Fruit fly (Drosophila melanogaster) whole organism, embryonic: ENCODE results near the gene Dph3.

ENCODE experiments used
- Adf1 ChIP-seq: fragments of 200-800 bp; sonication (Bioruptor generic); IDR thresholded peaks from 2 replicates; pipeline ENCODE4 v1.3.6; 2022; ENCODE audit warnings: missing biosample characterization, missing genetic modification characterization
- Antp ChIP-seq: fragments of 200-800 bp; sonication (Bioruptor generic); optimal IDR thresholded peaks from 3 replicates; lab custom pipeline; 2016; ENCODE audit warnings: missing biosample characterization, missing genetic modification characterization
- CG10274 ChIP-seq: fragments of 200-800 bp; sonication (Bioruptor generic); optimal IDR thresholded peaks from 3 replicates; lab custom pipeline; 2017; ENCODE audit warnings: missing biosample characterization, mild to moderate bottlenecking, missing genetic modification characterization
- CG12659 ChIP-seq: fragments of 200-800 bp; sonication (Bioruptor generic); optimal IDR thresholded peaks from 3 replicates; lab custom pipeline; 2017; ENCODE audit warnings: mild to moderate bottlenecking, missing biosample characterization, missing genetic modification reagents, missing genetic modification characterization
- CG13775 ChIP-seq: fragments of 200-800 bp; sonication (Bioruptor generic); optimal IDR thresholded peaks from 3 replicates; lab custom pipeline; 2017; ENCODE audit warnings: missing biosample characterization, mild to moderate bottlenecking, missing genetic modification characterization
- CG15514 ChIP-seq: fragments of 200-800 bp; sonication (Bioruptor generic); optimal IDR thresholded peaks from 3 replicates; lab custom pipeline; 2017; ENCODE audit warnings: missing biosample characterization, missing genetic modification characterization, mild to moderate bottlenecking, moderate library complexity, missing genetic modification reagents
- CG17328 ChIP-seq: fragments of 200-800 bp; sonication (Bioruptor generic); IDR thresholded peaks from 2 replicates; pipeline ENCODE4 v1.3.6; 2022; ENCODE audit warnings: missing biosample characterization, missing genetic modification characterization
- CG17829 ChIP-seq: fragments of 200-800 bp; optimal IDR thresholded peaks from 2 replicates; lab custom pipeline; 2019; ENCODE audit warnings: missing biosample characterization, mild to moderate bottlenecking, missing genetic modification characterization, moderate library complexity
- CG2875 ChIP-seq: fragments of 200-800 bp; sonication (Bioruptor generic); optimal IDR thresholded peaks from 2 replicates; lab custom pipeline; 2017; ENCODE audit warnings: missing biosample characterization, mild to moderate bottlenecking, missing genetic modification characterization, missing genetic modification reagents
- CG31224 ChIP-seq: fragments of 200-800 bp; sonication (Bioruptor generic); IDR thresholded peaks from 2 replicates; pipeline ENCODE4 v1.3.6; 2022; ENCODE audit warnings: missing biosample characterization, missing genetic modification characterization
- CG32767 ChIP-seq: fragments of 200-800 bp; sonication (Bioruptor generic); IDR thresholded peaks from 2 replicates; pipeline ENCODE4 v1.3.6; 2022; ENCODE audit warnings: missing biosample characterization, missing genetic modification characterization
- CG32772 ChIP-seq: fragments of 200-800 bp; sonication (Bioruptor generic); IDR thresholded peaks from 2 replicates; pipeline ENCODE4 v1.3.6; 2022; ENCODE audit warnings: missing biosample characterization, missing genetic modification characterization
- CG6254 ChIP-seq: fragments of 200-800 bp; sonication (Bioruptor generic); optimal IDR thresholded peaks from 3 replicates; lab custom pipeline; 2017; ENCODE audit warnings: mild to moderate bottlenecking, missing biosample characterization, missing genetic modification reagents, missing genetic modification characterization
- CG7372 ChIP-seq: fragments of 200-800 bp; sonication (Bioruptor generic); IDR thresholded peaks from 2 replicates; pipeline ENCODE4 v1.3.6; 2022; ENCODE audit warnings: missing biosample characterization, missing genetic modification characterization
- CG7987 ChIP-seq: fragments of 200-800 bp; sonication (Bioruptor generic); optimal IDR thresholded peaks from 2 replicates; lab custom pipeline; 2018; ENCODE audit warnings: missing biosample characterization, mild to moderate bottlenecking, missing genetic modification characterization, moderate library complexity
- CG9215 ChIP-seq: fragments of 200-800 bp; sonication (Bioruptor generic); IDR thresholded peaks from 2 replicates; pipeline ENCODE4 v1.3.6; 2022; ENCODE audit warnings: missing biosample characterization, missing genetic modification characterization
- CG9817 ChIP-seq: fragments of 200-800 bp; sonication (Bioruptor generic); optimal IDR thresholded peaks from 2 replicates; lab custom pipeline; 2018; ENCODE audit warnings: missing biosample characterization, mild to moderate bottlenecking, missing genetic modification characterization, moderate library complexity
- CHES-1-like ChIP-seq: fragments of 200-800 bp; sonication (Bioruptor generic); optimal IDR thresholded peaks from 2 replicates; lab custom pipeline; 2016; ENCODE audit warnings: missing biosample characterization, missing genetic modification characterization
- CTCF ChIP-seq: fragments of 200-800 bp; sonication (Bioruptor generic); optimal IDR thresholded peaks from 2 replicates; lab custom pipeline; 2017; ENCODE audit warnings: missing biosample characterization, mild to moderate bottlenecking, missing genetic modification characterization, moderate library complexity
- CoRest ChIP-seq: fragments of 200-800 bp; sonication (Bioruptor generic); optimal IDR thresholded peaks from 3 replicates; lab custom pipeline; 2018; ENCODE audit warnings: missing biosample characterization, mild to moderate bottlenecking, missing genetic modification characterization, moderate library complexity
- ERR ChIP-seq: fragments of 200-800 bp; sonication (Bioruptor generic); optimal IDR thresholded peaks from 2 replicates; lab custom pipeline; 2016; ENCODE audit warnings: missing biosample characterization, missing genetic modification characterization
- Ets65A ChIP-seq: fragments of 200-800 bp; sonication (Bioruptor generic); peaks from one replicate; lab custom pipeline; 2016; ENCODE audit warnings: missing biosample characterization, missing genetic modification characterization
- HLH54F ChIP-seq: fragments of 200-800 bp; sonication (Bioruptor generic); optimal IDR thresholded peaks from 3 replicates; lab custom pipeline; 2016; ENCODE audit warnings: missing biosample characterization, missing genetic modification characterization
- Hand ChIP-seq: fragments of 200-800 bp; sonication (Bioruptor generic); optimal IDR thresholded peaks from 2 replicates; lab custom pipeline; 2017; ENCODE audit warnings: mild to moderate bottlenecking, missing biosample characterization, missing genetic modification reagents, missing genetic modification characterization
- Lpt ChIP-seq: fragments of >200 bp; optimal IDR thresholded peaks from 2 replicates; lab custom pipeline; 2018; ENCODE audit warnings: missing biosample characterization, missing genetic modification characterization
- Med ChIP-seq: fragments of 200-800 bp; sonication (Bioruptor generic); peaks from one replicate; lab custom pipeline; 2016; ENCODE audit warnings: missing biosample characterization, missing genetic modification characterization, mild to moderate bottlenecking, inconsistent platforms, moderate library complexity
- NC2β ChIP-seq: fragments of 200-800 bp; sonication (Bioruptor generic); optimal IDR thresholded peaks from 2 replicates; lab custom pipeline; 2016; ENCODE audit warnings: missing biosample characterization, missing genetic modification characterization
- Nf-YB ChIP-seq: fragments of 200-800 bp; sonication (Bioruptor generic); optimal IDR thresholded peaks from 3 replicates; lab custom pipeline; 2019; ENCODE audit warnings: missing biosample characterization, mild to moderate bottlenecking, missing genetic modification characterization, moderate library complexity
- Oaz ChIP-seq: fragments of 200-800 bp; sonication (Bioruptor generic); IDR thresholded peaks from 2 replicates; pipeline ENCODE4 v1.3.6; 2022; ENCODE audit warnings: missing biosample characterization, missing genetic modification characterization
- Stat92E ChIP-seq, 3 experiments: fragments of >200 bp in 2 of 3; fragments of 200-800 bp in 1 of 3; sonication (Bioruptor generic) in 1 of 3; optimal IDR thresholded peaks; 2 replicates each; lab custom pipeline; 2017 to 2019; ENCODE audit warnings: missing biosample characterization in 3 of 3, missing genetic modification characterization in 3 of 3, mild to moderate bottlenecking in 1 of 3, moderate library complexity in 1 of 3
- Xrp1 ChIP-seq: fragments of 200-800 bp; sonication (Bioruptor generic); IDR thresholded peaks from 2 replicates; pipeline ENCODE4 v1.3.6; 2022; ENCODE audit warnings: missing biosample characterization, missing genetic modification characterization
- ase ChIP-seq: fragments of 200-800 bp; sonication (Bioruptor generic); IDR thresholded peaks from 3 replicates; pipeline ENCODE4 v1.3.6; 2022; ENCODE audit warnings: missing biosample characterization, missing genetic modification characterization
- br ChIP-seq: fragments of >200 bp; optimal IDR thresholded peaks from 2 replicates; lab custom pipeline; 2017
- dpn ChIP-seq, 2 experiments: fragments of 200-800 bp; sonication (Bioruptor generic); optimal IDR thresholded peaks; 3 replicates each; lab custom pipeline; 2016; ENCODE audit warnings: missing biosample characterization in 2 of 2, missing genetic modification characterization in 2 of 2
- ems ChIP-seq: fragments of 200-800 bp; sonication (Bioruptor generic); optimal IDR thresholded peaks from 3 replicates; lab custom pipeline; 2016; ENCODE audit warnings: missing biosample characterization, missing genetic modification characterization
- exex ChIP-seq: fragments of 200-800 bp; sonication (Bioruptor generic); optimal IDR thresholded peaks from 4 replicates; lab custom pipeline; 2018; ENCODE audit warnings: missing biosample characterization, mild to moderate bottlenecking, missing genetic modification characterization, moderate library complexity
- eyg ChIP-seq: fragments of 200-800 bp; sonication (Bioruptor generic); optimal IDR thresholded peaks from 3 replicates; lab custom pipeline; 2016; ENCODE audit warnings: missing biosample characterization, missing genetic modification characterization
- fd96Cb ChIP-seq: fragments of 200-800 bp; sonication (Bioruptor generic); optimal IDR thresholded peaks from 2 replicates; lab custom pipeline; 2018; ENCODE audit warnings: missing biosample characterization, mild to moderate bottlenecking, missing genetic modification characterization, moderate library complexity
- fu2 ChIP-seq: fragments of 200-800 bp; sonication (Bioruptor generic); optimal IDR thresholded peaks from 2 replicates; lab custom pipeline; 2016; ENCODE audit warnings: missing biosample characterization, missing genetic modification characterization
- gem ChIP-seq: fragments of 200-800 bp; sonication (Bioruptor generic); optimal IDR thresholded peaks from 2 replicates; lab custom pipeline; 2019; ENCODE audit warnings: missing biosample characterization, mild to moderate bottlenecking, missing genetic modification characterization, moderate library complexity
- h ChIP-seq: fragments of >200 bp; optimal IDR thresholded peaks from 2 replicates; lab custom pipeline; 2017
- insv ChIP-seq, 2 experiments: fragments of 200-800 bp; sonication (Bioruptor generic); optimal IDR thresholded peaks; 3 replicates each; lab custom pipeline; 2016 to 2018; ENCODE audit warnings: missing biosample characterization in 2 of 2, missing genetic modification characterization in 2 of 2
- lola ChIP-seq, 3 experiments: fragments of >200 bp in 2 of 3; fragments of 200-800 bp in 1 of 3; sonication (Bioruptor generic) in 1 of 3; optimal IDR thresholded peaks; 2 replicates each; lab custom pipeline; 2017 to 2019; ENCODE audit warnings: missing biosample characterization in 3 of 3, missing genetic modification characterization in 3 of 3, mild to moderate bottlenecking in 1 of 3, moderate library complexity in 1 of 3
- pfk ChIP-seq: fragments of 200-800 bp; sonication (Bioruptor generic); optimal IDR thresholded peaks from 2 replicates; lab custom pipeline; 2018; ENCODE audit warnings: missing biosample characterization, mild to moderate bottlenecking, missing genetic modification characterization, moderate library complexity
- pho ChIP-seq: fragments of 200-800 bp; sonication (Bioruptor generic); optimal IDR thresholded peaks from 2 replicates; lab custom pipeline; 2016; ENCODE audit warnings: missing biosample characterization, missing genetic modification characterization
- ro ChIP-seq: fragments of 200-800 bp; sonication (Bioruptor generic); IDR thresholded peaks from 2 replicates; pipeline ENCODE4 v1.3.6; 2022; ENCODE audit warnings: missing biosample characterization, missing genetic modification characterization
- ssp ChIP-seq: fragments of 200-800 bp; sonication (Bioruptor generic); IDR thresholded peaks from 2 replicates; pipeline ENCODE4 v1.3.6; 2022; ENCODE audit warnings: missing biosample characterization, missing genetic modification characterization
- trh ChIP-seq: fragments of 200-800 bp; sonication (Bioruptor generic); optimal IDR thresholded peaks from 2 replicates; lab custom pipeline; 2016; ENCODE audit warnings: missing biosample characterization, missing genetic modification characterization
- wek ChIP-seq: fragments of 200-800 bp; sonication (Bioruptor generic); optimal IDR thresholded peaks from 3 replicates; lab custom pipeline; 2018; ENCODE audit warnings: missing biosample characterization, mild to moderate bottlenecking, missing genetic modification characterization, moderate library complexity
- zen2 ChIP-seq: fragments of 200-800 bp; sonication (Bioruptor generic); IDR thresholded peaks from 3 replicates; pipeline ENCODE4 v1.3.6; 2022; ENCODE audit warnings: missing biosample characterization, missing genetic modification characterization; ENCODE audit not compliant: partially characterized antibody

Dph3 gene

dm6 chr3R:11221437-11222230 is 10.1 kb upstream of the Dph3 start, which contains the start of the genes CG6693 and RpL3 (continued):
- TF ChIP-seq CG6254 (peak; percentile 45), CG17328 (peak; percentile 63), Antp (GFP tag; lab: Kevin White, UChicago) (no peak), ems (GFP tag; lab: Kevin White, UChicago) (peak; percentile 46), CG32772 (GFP tag; lab: Robert Waterston, UW) (no peak), Stat92E (GFP tag; optimal IDR thresholded peaks at IDR 0.05; lab: Kevin White, UChicago) (peak in 1 of 3 experiments; percentile 91), ERR (peak; percentile 47), ase (GFP tag; lab: Robert Waterston, UW) (peak; percentile 43; the same call in 1 of the 3 replicates), Oaz (GFP tag; lab: Robert Waterston, UW) (no peak), lola (GFP tag; optimal IDR thresholded peaks at IDR 0.05; lab: Kevin White, UChicago) (no peak), CG9215 (GFP tag; lab: Robert Waterston, UW) (no peak), Med (GFP tag; lab: Kevin White, UChicago) (peak; percentile 98), h (lab: Kevin White, UChicago) (no peak), fu2 (GFP tag; lab: Kevin White, UChicago) (peak; percentile 37), insv (GFP tag; optimal IDR thresholded peaks at IDR 0.05; lab: Kevin White, UChicago) (peak in 1 of 2 experiments; percentile 67), CG15514 (GFP tag; lab: Kevin White, UChicago) (peak; percentile 87), CHES-1-like (GFP tag; lab: Kevin White, UChicago) (peak; percentile 55), CG10274 (GFP tag; lab: Kevin White, UChicago) (peak; percentile 0), Lpt (GFP tag; lab: Kevin White, UChicago) (no peak), CG7987 (GFP tag; lab: Kevin White, UChicago) (peak; percentile 95), Xrp1 (GFP tag; lab: Robert Waterston, UW) (peak; percentile 44), HLH54F (GFP tag; lab: Kevin White, UChicago) (peak; percentile 53), wek (GFP tag; lab: Kevin White, UChicago) (peak; percentile 88), dpn (GFP tag; optimal IDR thresholded peaks at IDR 0.05; lab: Kevin White, UChicago) (peak; percentile 32 to 63), CG31224 (peak; percentile 55), CG12659 (GFP tag; lab: Kevin White, UChicago) (peak; percentile 90), CG7372 (GFP tag; lab: Robert Waterston, UW) (no peak), ssp (GFP tag; lab: Robert Waterston, UW) (peak; percentile 56), NC2β (peak; percentile 96), Hand (GFP tag; lab: Kevin White, UChicago) (peak; percentile 77), Ets65A (peak; percentile 99), br (lab: Kevin White, UChicago) (no peak), ro (no peak), CG17829 (tag; lab: Kevin White, UChicago) (peak; percentile 71), CG2875 (GFP tag; lab: Kevin White, UChicago) (peak; percentile 87), CTCF (GFP tag; lab: Kevin White, UChicago) (peak; percentile 64), Adf1 (GFP tag; lab: Robert Waterston, UW) (peak; percentile 53; the same call in 1 of the 2 replicates), Nf-YB (GFP tag; lab: Kevin White, UChicago) (peak; percentile 56), zen2 (GFP tag; lab: Robert Waterston, UW) (no peak), fd96Cb (tag; lab: Kevin White, UChicago) (peak; percentile 51), exex (tag; lab: Kevin White, UChicago) (peak; percentile 75), CG32767 (peak; percentile 49; the same call in 1 of the 2 replicates), pho (peak; percentile 47), eyg (GFP tag; lab: Kevin White, UChicago) (peak; percentile 25), CoRest (tag; lab: Kevin White, UChicago) (peak; percentile 44), CG9817 (tag; lab: Kevin White, UChicago) (peak; percentile 20), pfk (GFP tag; lab: Kevin White, UChicago) (peak; percentile 76), trh (GFP tag; lab: Kevin White, UChicago) (peak; percentile 48), gem (peak; percentile 53), CG13775 (GFP tag; lab: Kevin White, UChicago) (peak; percentile 74)
